Fruit fly (Drosophila melanogaster): Measurements from ENCODE around the gene Hsp23.

Hsp23 gene

DNA sequence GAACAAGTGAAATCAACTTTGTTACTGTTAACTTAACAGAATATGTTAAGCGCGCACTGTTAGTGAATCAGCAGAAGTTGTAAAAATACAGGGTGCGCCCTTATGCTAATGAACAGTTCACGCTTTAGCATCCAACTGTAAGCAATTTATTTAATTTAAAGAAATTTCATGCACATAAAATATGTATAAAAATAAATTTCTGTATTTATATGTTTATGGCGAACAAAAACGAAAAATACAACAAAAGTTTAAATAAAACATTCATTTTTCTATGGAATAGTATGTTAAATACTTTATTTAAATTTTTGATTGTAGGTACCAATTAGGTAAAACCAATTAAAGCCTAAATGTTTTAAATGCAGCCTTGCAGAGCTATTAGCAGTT is 42.8 kb downstream of the Hsp23 start (continued):
- TF ChIP-seq CG9817 (tag; optimal IDR thresholded peaks at IDR 0.05) (no peak), stwl (tag; optimal IDR thresholded peaks at IDR 0.05) (peak; percentile 39), sqz (GFP tag; optimal IDR thresholded peaks at IDR 0.05) (no peak), Lpt (GFP tag; optimal IDR thresholded peaks at IDR 0.05) (no peak), CG1529 (GFP tag; optimal IDR thresholded peaks at IDR 0.05) (no peak), Med (GFP tag) (peak; percentile 62), Max (GFP tag; optimal IDR thresholded peaks at IDR 0.05) (peak; percentile 4), CG34376 (GFP tag; optimal IDR thresholded peaks at IDR 0.05) (no peak), Nf-YC (tag; optimal IDR thresholded peaks at IDR 0.05) (peak; percentile 37), CG3847 (GFP tag; IDR thresholded peaks at IDR 0.05) (0 out of 2 replicates have a peak, but pooled peaks have one; percentile 21), unpg (GFP tag; optimal IDR thresholded peaks at IDR 0.05) (peak; percentile 65), en (GFP tag; optimal IDR thresholded peaks at IDR 0.05) (no peak), Blimp-1 (GFP tag; optimal IDR thresholded peaks at IDR 0.05) (peak; percentile 52), CG7556 (GFP tag; optimal IDR thresholded peaks at IDR 0.05) (peak; percentile 27), row (GFP tag; IDR thresholded peaks at IDR 0.05) (peak; percentile 63; the same call in 2 of the 3 replicates), gsb (GFP tag; IDR thresholded peaks at IDR 0.05) (no peak), C15 (GFP tag; IDR thresholded peaks at IDR 0.05) (no peak), Doc3 (GFP tag; IDR thresholded peaks at IDR 0.05; ENCODE audit: partially characterized antibody) (no peak), Sry-β (GFP tag; optimal IDR thresholded peaks at IDR 0.05) (no peak), NC2β (GFP tag; optimal IDR thresholded peaks at IDR 0.05) (no peak), pros (GFP tag; optimal IDR thresholded peaks at IDR 0.05) (no peak), tll (GFP tag; optimal IDR thresholded peaks at IDR 0.05) (no peak), jing (GFP tag; optimal IDR thresholded peaks at IDR 0.05) (no peak), CG18599 (GFP tag; optimal IDR thresholded peaks at IDR 0.05) (peak; percentile 47), vnd (GFP tag; IDR thresholded peaks at IDR 0.05; ENCODE audit: partially characterized antibody) (no peak), usp (GFP tag; optimal IDR thresholded peaks at IDR 0.05) (no peak), sima (GFP tag; optimal IDR thresholded peaks at IDR 0.05) (no peak), corto (GFP tag; optimal IDR thresholded peaks at IDR 0.05) (no peak), Mes4 (GFP tag; optimal IDR thresholded peaks at IDR 0.05) (no peak), yki (optimal IDR thresholded peaks at IDR 0.05) (no peak), CG3281 (GFP tag; optimal IDR thresholded peaks at IDR 0.05) (peak; percentile 39), Hr39 (optimal IDR thresholded peaks at IDR 0.05) (no peak), CkIIα-i1 (GFP tag; IDR thresholded peaks at IDR 0.05) (no peak), CG10565 (GFP tag; optimal IDR thresholded peaks at IDR 0.05) (no peak), Jarid2 (GFP tag; optimal IDR thresholded peaks at IDR 0.05) (no peak), dpn (GFP tag; optimal IDR thresholded peaks at IDR 0.05) (no peak), fd102C (GFP tag; optimal IDR thresholded peaks at IDR 0.05) (no peak), oc (tag; optimal IDR thresholded peaks at IDR 0.05) (no peak), CG7745 (tag; optimal IDR thresholded peaks at IDR 0.05) (no peak), CG7839 (tag; optimal IDR thresholded peaks at IDR 0.05) (peak; percentile 36), BtbVII (GFP tag; optimal IDR thresholded peaks at IDR 0.05) (peak; percentile 34), shn (GFP tag; optimal IDR thresholded peaks at IDR 0.05) (no peak), slp2 (GFP tag; optimal IDR thresholded peaks at IDR 0.05) (no peak), ems (GFP tag; optimal IDR thresholded peaks at IDR 0.05) (no peak), E2f1 (GFP tag; IDR thresholded peaks at IDR 0.05) (no peak), kay (GFP tag; optimal IDR thresholded peaks at IDR 0.05) (no peak), CG8478 (optimal IDR thresholded peaks at IDR 0.05) (no peak), cwo (GFP tag; optimal IDR thresholded peaks at IDR 0.05) (peak; percentile 15), Abd-B (GFP tag; optimal IDR thresholded peaks at IDR 0.05) (no peak), Dbx (GFP tag; IDR thresholded peaks at IDR 0.05) (peak; percentile 24; the same call in 1 of the 3 replicates), fru (optimal IDR thresholded peaks at IDR 0.05) (no peak), prd (optimal IDR thresholded peaks at IDR 0.05) (no peak), prd (GFP tag; IDR thresholded peaks at IDR 0.05) (no peak)

Measured in whole organism, embryonic.